Worm (Caenorhabditis elegans) whole organism, L2 larva: ENCODE data around the gene M01B2.8.

ENCODE experiments used
- C34F6.9 ChIP-seq: fragments of 150-350 bp; optimal IDR thresholded peaks from 2 replicates; lab custom pipeline; 2014; ENCODE audit warnings: missing biosample characterization, missing genetic modification characterization
- R02D3.7 ChIP-seq: fragments of 150-350 bp; optimal IDR thresholded peaks from 2 replicates; lab custom pipeline; 2014; ENCODE audit warnings: missing biosample characterization, missing genetic modification characterization
- ZK546.5 ChIP-seq: sonication (generic microtip); optimal IDR thresholded peaks from 2 replicates; lab custom pipeline; 2017; ENCODE audit warnings: missing biosample characterization, missing genetic modification characterization
- dmd-4 ChIP-seq: sonication (generic microtip); optimal IDR thresholded peaks from 2 replicates; lab custom pipeline; 2017; ENCODE audit warnings: missing biosample characterization, missing genetic modification characterization
- egl-27 ChIP-seq: sonication (generic microtip); optimal IDR thresholded peaks from 3 replicates; lab custom pipeline; 2017; ENCODE audit warnings: missing biosample characterization, missing genetic modification reagents, missing genetic modification characterization
- nhr-12 ChIP-seq: fragments of 150-350 bp; optimal IDR thresholded peaks from 2 replicates; lab custom pipeline; 2014; ENCODE audit warnings: missing biosample characterization, missing genetic modification characterization
- unc-39 ChIP-seq: fragments of 150-350 bp; optimal IDR thresholded peaks from 2 replicates; lab custom pipeline; 2014; ENCODE audit warnings: missing biosample characterization, missing genetic modification characterization
- zag-1 ChIP-seq: fragments of 150-350 bp; optimal IDR thresholded peaks from 2 replicates; lab custom pipeline; 2014; ENCODE audit warnings: missing biosample characterization, missing genetic modification characterization
- ztf-4 ChIP-seq: fragments of 150-350 bp; optimal IDR thresholded peaks from 2 replicates; lab custom pipeline; 2014; ENCODE audit warnings: missing biosample characterization, missing genetic modification characterization

DNA sequence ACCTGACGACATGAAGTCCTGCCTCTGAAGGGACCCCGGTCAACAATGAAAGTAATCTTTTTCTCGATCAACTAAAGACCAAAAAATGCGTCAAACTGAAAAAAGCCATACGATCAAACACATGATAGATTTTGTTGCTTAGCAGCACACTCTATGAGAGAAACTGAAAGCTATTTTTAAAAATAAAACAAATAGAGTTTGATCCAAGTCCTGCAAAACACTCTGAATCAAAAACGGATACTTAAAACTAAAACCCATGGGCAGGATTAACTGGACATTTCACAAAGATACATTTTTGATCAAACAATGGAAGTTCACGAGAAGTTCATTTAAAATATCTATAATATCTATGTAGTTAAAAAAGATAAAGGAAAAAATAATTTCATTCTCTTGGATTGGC is 7.4 kb downstream of the M01B2.8 start, which contains the start of gene T10H4.13:
- TF ChIP-seq zag-1 (no peak), ZK546.5 (tag; lab: Kevin White, UChicago) (no peak), R02D3.7 (tag; lab: Kevin White, UChicago) (no peak), egl-27 (tag; lab: Kevin White, UChicago) (no peak), C34F6.9 (tag; lab: Kevin White, UChicago) (no peak), ztf-4 (tag; lab: Kevin White, UChicago) (no peak), dmd-4 (no peak), nhr-12 (tag; lab: Kevin White, UChicago) (no peak), unc-39 (tag; lab: Kevin White, UChicago) (no peak)
